Worm (Caenorhabditis elegans) whole organism, L3 larva: ENCODE measurements around the gene gly-3.

Experiments
- ama-1 ChIP-seq: fragments of 150-350 bp; optimal IDR thresholded peaks from 2 replicates; lab custom pipeline; 2018
- lin-15B ChIP-seq: fragments of 150-350 bp; optimal IDR thresholded peaks from 2 replicates; lab custom pipeline; 2014; ENCODE audit warnings: missing biosample characterization, missing genetic modification characterization
- pha-4 ChIP-seq: fragments of 150-350 bp; optimal IDR thresholded peaks from 2 replicates; lab custom pipeline; 2014; ENCODE audit warnings: missing biosample characterization, missing genetic modification reagents, missing genetic modification characterization
- snpc-4 ChIP-seq: fragments of 150-350 bp; optimal IDR thresholded peaks from 2 replicates; lab custom pipeline; 2014; ENCODE audit warnings: missing biosample characterization, missing genetic modification characterization

ce11 chrIII:7884863-7885262 lies 32.7 kb downstream of the gly-3 start, which contains the start of gene ZK688.11:
- no peak for TF ChIP-seq pha-4 (tag; lab: Kevin White, UChicago)
- no peak for TF ChIP-seq snpc-4 (tag; lab: Kevin White, UChicago)
- TF ChIP-seq lin-15B (tag; lab: Kevin White, UChicago), result no peak
- TF ChIP-seq ama-1, result no peak
